Fruit fly (Drosophila melanogaster): Measurements from ENCODE around the gene CG10570.

DNA sequence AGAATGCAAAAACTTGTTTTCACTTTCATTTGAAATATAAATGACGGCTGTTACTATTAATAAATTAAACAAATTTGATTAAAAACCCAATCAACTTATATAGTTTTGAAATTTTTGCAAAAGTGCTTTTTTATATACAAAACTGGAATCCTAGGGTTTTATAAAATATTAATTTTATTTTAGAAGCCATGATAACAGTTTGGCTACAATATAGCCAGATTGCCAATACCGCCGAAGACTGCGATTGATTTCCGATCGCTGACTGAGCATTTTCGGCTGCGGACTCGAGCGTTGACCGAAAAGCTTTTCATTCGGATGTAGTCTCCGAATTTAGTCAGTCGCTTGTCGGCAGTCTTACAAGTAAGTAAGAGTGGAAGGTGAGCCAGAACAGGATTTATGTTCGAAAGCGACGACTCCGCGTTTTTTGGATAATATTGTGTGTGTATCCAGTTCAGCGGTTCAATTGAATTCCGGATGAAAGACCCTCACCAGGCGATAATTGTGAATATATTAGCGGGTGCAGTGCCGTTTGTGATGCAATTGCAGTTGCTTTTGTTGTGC lies 12.3 kb upstream of the CG10570 start, which contains the start of gene Ugt36D1:
- TF ChIP-seq ttk (optimal IDR thresholded peaks at IDR 0.05) (no peak), psq (optimal IDR thresholded peaks at IDR 0.05) (no peak), Sin3A (optimal IDR thresholded peaks at IDR 0.05) (no peak), h (optimal IDR thresholded peaks at IDR 0.05) (no peak), Myc (optimal IDR thresholded peaks at IDR 0.05) (no peak), insv (optimal IDR thresholded peaks at IDR 0.05) (no peak)

All from Kc167 (cell line).